Fruit fly (Drosophila melanogaster) whole organism, adult: ENCODE data around the gene Vti1a.

Experiments used
- CG11617 ChIP-seq: fragments of 200-800 bp; sonication (Bioruptor generic); optimal IDR thresholded peaks from 2 replicates; lab custom pipeline; 2017; ENCODE audit warnings: mild to moderate bottlenecking, missing biosample characterization, missing genetic modification reagents, missing genetic modification characterization
- CG12768 ChIP-seq: fragments of 200-800 bp; sonication (Bioruptor generic); optimal IDR thresholded peaks from 2 replicates; lab custom pipeline; 2017; ENCODE audit warnings: missing biosample characterization, missing genetic modification characterization, mild to moderate bottlenecking, moderate library complexity, missing genetic modification reagents
- CG33017 ChIP-seq: fragments of 200-800 bp; sonication (Bioruptor generic); optimal IDR thresholded peaks from 2 replicates; lab custom pipeline; 2018; ENCODE audit warnings: missing biosample characterization, mild to moderate bottlenecking, missing genetic modification characterization, moderate library complexity
- CG5204 ChIP-seq: fragments of 200-800 bp; sonication (Bioruptor generic); optimal IDR thresholded peaks from 2 replicates; lab custom pipeline; 2016; ENCODE audit warnings: missing biosample characterization, missing genetic modification characterization
- CG7101 ChIP-seq: fragments of 200-800 bp; sonication (Bioruptor generic); optimal IDR thresholded peaks from 2 replicates; lab custom pipeline; 2018; ENCODE audit warnings: missing biosample characterization, mild to moderate bottlenecking, missing genetic modification characterization, moderate library complexity
- Hr96 ChIP-seq: fragments of 200-800 bp; sonication (Bioruptor generic); optimal IDR thresholded peaks from 2 replicates; lab custom pipeline; 2016; ENCODE audit warnings: missing biosample characterization, missing genetic modification characterization
- bab1 ChIP-seq: fragments of 200-800 bp; sonication (Bioruptor generic); optimal IDR thresholded peaks from 3 replicates; lab custom pipeline; 2019; ENCODE audit warnings: missing biosample characterization, mild to moderate bottlenecking, missing genetic modification characterization, moderate library complexity
- cic ChIP-seq: fragments of 200-800 bp; sonication (Bioruptor generic); optimal IDR thresholded peaks from 2 replicates; lab custom pipeline; 2017; ENCODE audit warnings: missing biosample characterization, mild to moderate bottlenecking, missing genetic modification characterization, moderate library complexity

DNA sequence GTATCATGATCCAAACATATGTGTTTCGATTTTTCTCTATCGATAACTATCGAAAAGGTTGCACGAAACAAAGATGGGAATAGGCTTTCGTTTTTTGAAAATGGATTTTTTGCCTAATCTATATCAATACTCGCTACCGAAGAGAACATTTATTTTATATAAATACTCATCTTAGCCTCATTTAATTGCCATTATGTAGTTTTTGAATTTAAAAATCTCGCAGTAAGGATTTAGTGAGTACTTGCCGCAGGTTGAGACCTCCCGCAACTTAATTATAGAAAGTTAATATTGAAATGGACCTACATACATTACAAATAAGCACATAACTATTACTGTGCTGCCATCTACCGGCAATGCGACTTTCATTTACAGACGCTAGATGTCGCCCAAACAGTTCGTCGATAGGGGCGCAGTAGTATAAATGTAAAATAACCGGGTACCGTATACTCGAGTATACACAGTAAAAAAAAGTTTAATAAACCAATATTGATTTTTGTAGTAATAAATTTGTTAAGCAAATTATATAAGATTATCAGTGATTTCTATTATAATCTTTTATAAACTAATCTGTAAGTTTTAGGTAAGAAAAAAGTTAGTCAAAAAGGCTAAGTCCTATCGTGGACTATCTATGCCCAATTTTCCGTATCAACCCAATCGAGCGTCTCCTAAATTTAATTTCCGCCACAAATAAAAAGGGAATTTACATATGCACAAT is 19.3 kb upstream of the Vti1a start, which contains the start of gene CG13896:
- TF ChIP-seq CG11617 (peak; percentile 50), bab1 (GFP tag; lab: Kevin White, UChicago) (peak; percentile 83), cic (GFP tag; lab: Kevin White, UChicago) (no peak), CG7101 (tag; lab: Kevin White, UChicago) (peak; percentile 70), CG12768 (no peak), CG5204 (GFP tag; lab: Kevin White, UChicago) (peak; percentile 75), CG33017 (tag; lab: Kevin White, UChicago) (peak; percentile 49), Hr96 (GFP tag; lab: Kevin White, UChicago) (peak; percentile 86)
